Worm (Caenorhabditis elegans) whole organism, L4 larva: Measurements from ENCODE around the gene C06B3.1.

ENCODE experiments used
- attf-4 ChIP-seq: sonication (generic microtip); optimal IDR thresholded peaks from 3 replicates; lab custom pipeline; 2017; ENCODE audit warnings: missing biosample characterization, missing genetic modification characterization
- dpl-1 ChIP-seq: fragments of 150-350 bp; optimal IDR thresholded peaks from 2 replicates; lab custom pipeline; 2014; ENCODE audit warnings: missing biosample characterization, missing genetic modification reagents, missing genetic modification characterization
- dve-1 ChIP-seq: sonication (generic microtip); optimal IDR thresholded peaks from 2 replicates; lab custom pipeline; 2017; ENCODE audit warnings: antibody characterized with exemption, mild to moderate bottlenecking, missing genetic modification characterization, missing compliant biosample characterization; ENCODE audit not compliant: insufficient read depth
- egl-27 ChIP-seq: sonication (generic microtip); optimal IDR thresholded peaks from 3 replicates; lab custom pipeline; 2017; ENCODE audit warnings: missing biosample characterization, missing genetic modification reagents, missing genetic modification characterization
- jun-1 ChIP-seq: fragments of 150-350 bp; optimal IDR thresholded peaks from 2 replicates; lab custom pipeline; 2014; ENCODE audit warnings: missing biosample characterization, missing genetic modification reagents, missing genetic modification characterization
- lin-13 ChIP-seq: fragments of 150-350 bp; optimal IDR thresholded peaks from 2 replicates; lab custom pipeline; 2014; ENCODE audit warnings: missing biosample characterization, missing genetic modification reagents, missing genetic modification characterization
- lin-39 ChIP-seq: fragments of 150-350 bp; optimal IDR thresholded peaks from 2 replicates; lab custom pipeline; 2014; ENCODE audit warnings: missing biosample characterization, missing genetic modification reagents, missing genetic modification characterization
- mep-1 ChIP-seq: fragments of 150-350 bp; sonication (generic microtip); optimal IDR thresholded peaks from 3 replicates; lab custom pipeline; 2014; ENCODE audit warnings: missing biosample characterization, missing genetic modification characterization
- nhr-10 ChIP-seq: fragments of 150-350 bp; optimal IDR thresholded peaks from 2 replicates; lab custom pipeline; 2014; ENCODE audit warnings: missing biosample characterization, missing genetic modification characterization
- nhr-11 ChIP-seq: fragments of 150-350 bp; optimal IDR thresholded peaks from 2 replicates; lab custom pipeline; 2014; ENCODE audit warnings: missing biosample characterization, missing genetic modification characterization
- spr-3 ChIP-seq: fragments of 200-800 bp; sonication (Bioruptor generic); optimal IDR thresholded peaks from 2 replicates; lab custom pipeline; 2018; ENCODE audit warnings: mild to moderate bottlenecking, missing genetic modification characterization, missing compliant biosample characterization
- unc-62 ChIP-seq, 3 experiments: fragments of 150-350 bp in 1 of 3; sonication (generic microtip); optimal IDR thresholded peaks in 2 of 3; peaks in 1 of 3; 1 replicate in 1 of 3; 2 replicates in 2 of 3; lab custom pipeline; 2014 to 2017; ENCODE audit warnings: missing biosample characterization in 3 of 3, missing genetic modification characterization in 3 of 3, missing genetic modification reagents in 3 of 3, missing genotype in 1 of 3
- ztf-11 ChIP-seq: fragments of 150-350 bp; optimal IDR thresholded peaks from 2 replicates; lab custom pipeline; 2014; ENCODE audit warnings: missing biosample characterization, missing genetic modification characterization

ce11 chrV:13887358-13887757 is 15.2 kb upstream of the C06B3.1 start, which contains the start of gene srsx-19:
- TF ChIP-seq jun-1 (tag; lab: Kevin White, UChicago) (no peak), ztf-11 (tag; lab: Kevin White, UChicago) (no peak), dve-1 (no peak), attf-4 (no peak), unc-62 (GFP tag; optimal IDR thresholded peaks at IDR 0.05 in 1 of 2; lab: Kevin White, UChicago) (no peak), unc-62 (tag; optimal IDR thresholded peaks at IDR 0.05; lab: Kevin White, UChicago) (no peak), spr-3 (GFP tag; lab: Kevin White, UChicago) (no peak), nhr-11 (no peak), egl-27 (tag; lab: Kevin White, UChicago) (no peak), mep-1 (tag; lab: Kevin White, UChicago) (no peak), lin-13 (no peak), lin-39 (tag; lab: Kevin White, UChicago) (no peak), nhr-10 (tag; lab: Kevin White, UChicago) (no peak), dpl-1 (GFP tag; lab: Kevin White, UChicago) (no peak)
